Fruit fly (Drosophila melanogaster) S2 (cell line): ENCODE measurements around the gene SP555.

Experiments used
- CG8478 ChIP-seq: fragments of >200 bp; optimal IDR thresholded peaks from 2 replicates; lab custom pipeline; 2018
- CTCF ChIP-seq, 2 experiments: fragments of >200 bp; optimal IDR thresholded peaks; 2 replicates each; lab custom pipeline; 2018

- TF ChIP-seq CTCF (optimal IDR thresholded peaks at IDR 0.05; lab: Kevin White, UChicago) (no peak), CG8478 (lab: Kevin White, UChicago) (no peak)
Measured at dm6 chr2L:5000287-5000871, 37.1 kb upstream of the SP555 start.
